Fruit fly (Drosophila melanogaster): ENCODE measurements around the gene Raf.

Raf gene

dm6 chrX:2270557-2270930, 24.7 kb upstream of the Raf start, which contains the start of gene CG2924 (continued):
- no peak for TF ChIP-seq CG31388 (GFP tag; optimal IDR thresholded peaks at IDR 0.05)
- TF ChIP-seq Scr (GFP tag; IDR thresholded peaks at IDR 0.05; ENCODE audit: partially characterized antibody): peak; percentile 99
- TF ChIP-seq sug (tag; optimal IDR thresholded peaks at IDR 0.05): peak; percentile 63
- TF ChIP-seq CG8089 (GFP tag; optimal IDR thresholded peaks at IDR 0.05): no peak
- TF ChIP-seq dysf (GFP tag; IDR thresholded peaks at IDR 0.05): peak; percentile 70
- peak; percentile 62; the same call in 1 of the 2 replicates for TF ChIP-seq wdn (GFP tag; IDR thresholded peaks at IDR 0.05)
- TF ChIP-seq Hsf (GFP tag; optimal IDR thresholded peaks at IDR 0.05): peak; percentile 44
- peak; percentile 49 for TF ChIP-seq CG10366 (GFP tag; IDR thresholded peaks at IDR 0.05)
- TF ChIP-seq eve (GFP tag; optimal IDR thresholded peaks at IDR 0.05): no peak
- peak; percentile 52 for TF ChIP-seq Mad (GFP tag; optimal IDR thresholded peaks at IDR 0.05)
- peak; percentile 88 for TF ChIP-seq trem (tag; optimal IDR thresholded peaks at IDR 0.05)
- peak; percentile 72 for TF ChIP-seq lbe (GFP tag; optimal IDR thresholded peaks at IDR 0.05)
- peak; percentile 8 for TF ChIP-seq CG15269 (tag; optimal IDR thresholded peaks at IDR 0.05)
- no peak for TF ChIP-seq TFAM (GFP tag; optimal IDR thresholded peaks at IDR 0.05)
- TF ChIP-seq CG34224 (GFP tag; IDR thresholded peaks at IDR 0.05; ENCODE audit: partially characterized antibody): peak; percentile 99
- TF ChIP-seq CG11085 (GFP tag; IDR thresholded peaks at IDR 0.05): peak; percentile 39; the same call in 1 of the 2 replicates
- no peak for TF ChIP-seq org-1 (GFP tag; optimal IDR thresholded peaks at IDR 0.05)
- no peak for TF ChIP-seq gt (GFP tag; IDR thresholded peaks at IDR 0.05)
- TF ChIP-seq CG2712 (tag; optimal IDR thresholded peaks at IDR 0.05): peak; percentile 53
- no peak for TF ChIP-seq NK7.1 (GFP tag; optimal IDR thresholded peaks at IDR 0.05)
- TF ChIP-seq Awh (GFP tag; IDR thresholded peaks at IDR 0.05): no peak
- no peak for TF ChIP-seq dati (GFP tag; IDR thresholded peaks at IDR 0.05)
- peak; percentile 32 for TF ChIP-seq fu2 (GFP tag; optimal IDR thresholded peaks at IDR 0.05)
- TF ChIP-seq CG7786 (GFP tag; optimal IDR thresholded peaks at IDR 0.05): peak; percentile 63
- TF ChIP-seq h (optimal IDR thresholded peaks at IDR 0.05): no peak
- peak; percentile 36 for TF ChIP-seq CG6813 (GFP tag; optimal IDR thresholded peaks at IDR 0.05)
- peak; percentile 11 for TF ChIP-seq kni (GFP tag; optimal IDR thresholded peaks at IDR 0.05)
- TF ChIP-seq zen2 (GFP tag; IDR thresholded peaks at IDR 0.05; ENCODE audit: partially characterized antibody): peak; percentile 99
- no peak for TF ChIP-seq yki (optimal IDR thresholded peaks at IDR 0.05)
- TF ChIP-seq Dad (GFP tag; optimal IDR thresholded peaks at IDR 0.05): peak; percentile 67
- peak; percentile 34 for TF ChIP-seq nerfin-1 (tag; optimal IDR thresholded peaks at IDR 0.05)
- no peak for TF ChIP-seq ham (GFP tag; IDR thresholded peaks at IDR 0.05)
- TF ChIP-seq Doc3 (GFP tag; IDR thresholded peaks at IDR 0.05; ENCODE audit: partially characterized antibody): peak; percentile 98
- TF ChIP-seq inv (GFP tag; IDR thresholded peaks at IDR 0.05; ENCODE audit: partially characterized antibody): peak; percentile 100
- TF ChIP-seq CG11456 (GFP tag; IDR thresholded peaks at IDR 0.05): peak; percentile 89
- no peak for TF ChIP-seq psq (GFP tag; optimal IDR thresholded peaks at IDR 0.05)
- TF ChIP-seq onecut (GFP tag; IDR thresholded peaks at IDR 0.05): no peak
- peak; percentile 30; the same call in 1 of the 2 replicates for TF ChIP-seq CG31224 (GFP tag; IDR thresholded peaks at IDR 0.05)
- TF ChIP-seq CG10431 (GFP tag; optimal IDR thresholded peaks at IDR 0.05): no peak
- peak; percentile 67 for TF ChIP-seq tin (GFP tag; optimal IDR thresholded peaks at IDR 0.05)
- peak; percentile 87 for TF ChIP-seq Rfx (GFP tag; IDR thresholded peaks at IDR 0.05)
- peak; percentile 18 for TF ChIP-seq az2 (GFP tag; optimal IDR thresholded peaks at IDR 0.05)
- peak; percentile 24 for TF ChIP-seq Blimp-1 (GFP tag; optimal IDR thresholded peaks at IDR 0.05)
- peak; percentile 86 for TF ChIP-seq mam (GFP tag; optimal IDR thresholded peaks at IDR 0.05)
- TF ChIP-seq Fer1 (GFP tag; optimal IDR thresholded peaks at IDR 0.05): peak; percentile 63
- TF ChIP-seq kay (GFP tag; optimal IDR thresholded peaks at IDR 0.05): peak; percentile 68
- no peak for TF ChIP-seq CG14965 (GFP tag; optimal IDR thresholded peaks at IDR 0.05; ENCODE audit: borderline replicate concordance)
- TF ChIP-seq Bgb (GFP tag; IDR thresholded peaks at IDR 0.05; ENCODE audit: partially characterized antibody): peak; percentile 100
- TF ChIP-seq CG3726 (GFP tag; IDR thresholded peaks at IDR 0.05): no peak
- TF ChIP-seq Side (GFP tag; optimal IDR thresholded peaks at IDR 0.05): peak; percentile 68
- TF ChIP-seq CG17361 (GFP tag; IDR thresholded peaks at IDR 0.05): 0 out of 3 replicates have a peak, but pooled peaks have one; percentile 24
- TF ChIP-seq Aef1 (GFP tag; IDR thresholded peaks at IDR 0.05): peak; percentile 88
